Worm (Caenorhabditis elegans): ENCODE data around the gene frpr-9.

DNA sequence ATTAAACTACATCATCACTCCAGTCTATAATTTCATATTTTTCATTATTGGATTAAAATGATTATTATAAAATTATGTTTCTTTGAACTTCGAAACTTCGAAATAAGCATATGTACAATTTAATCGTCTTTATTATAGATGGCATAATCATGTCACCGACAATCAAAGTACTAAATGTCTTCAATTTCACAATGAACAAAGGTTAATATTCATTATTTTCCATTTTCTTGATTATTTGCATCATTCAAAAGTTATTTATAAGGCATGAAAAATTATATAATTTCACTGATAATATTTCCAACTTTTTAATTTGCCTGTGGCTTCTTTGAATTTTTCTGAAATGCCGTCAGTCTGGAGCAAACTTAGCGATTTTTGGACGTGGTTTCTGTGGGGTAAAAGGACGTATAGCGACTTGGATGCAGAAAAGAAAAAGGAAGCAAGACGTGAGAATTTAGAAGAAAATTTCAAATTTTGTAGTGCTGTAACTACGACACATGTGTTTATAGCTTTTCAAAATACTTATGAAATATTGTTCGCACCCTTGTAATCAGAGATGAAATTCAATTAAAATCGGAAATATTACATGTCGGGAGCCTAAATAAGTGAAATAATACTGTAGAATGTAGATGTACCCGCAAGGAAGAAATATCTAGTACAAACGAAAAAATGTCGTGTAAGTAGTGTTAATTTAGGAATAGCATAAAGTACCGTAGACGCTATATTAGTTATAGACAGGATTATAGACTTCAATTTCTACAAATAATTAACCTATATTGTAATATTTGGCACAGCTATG, 36.0 kb upstream of the frpr-9 start, which contains the start of gene F17C11.13:
- TF ChIP-seq him-1 (tag; optimal IDR thresholded peaks at IDR 0.05) (no peak), W03F9.2 (tag; optimal IDR thresholded peaks at IDR 0.05) (no peak), dao-5 (tag; optimal IDR thresholded peaks at IDR 0.05) (no peak)

All from whole organism, L4/young adult.